Worm (Caenorhabditis elegans) whole organism, mixed stage, embryonic: Measurements from ENCODE around the gene algn-3.

ENCODE experiments used
- M03D4.4 ChIP-seq: sonication (generic microtip); optimal IDR thresholded peaks from 2 replicates; lab custom pipeline; 2017; ENCODE audit warnings: mild to moderate bottlenecking, missing genetic modification characterization, missing compliant biosample characterization
- ceh-43 ChIP-seq: fragments of 200-800 bp; sonication (Bioruptor generic); optimal IDR thresholded peaks from 2 replicates; lab custom pipeline; 2018; ENCODE audit warnings: mild to moderate bottlenecking, missing genetic modification characterization, moderate library complexity, missing compliant biosample characterization
- drap-1 ChIP-seq: fragments of 200-800 bp; sonication (Bioruptor generic); optimal IDR thresholded peaks from 3 replicates; lab custom pipeline; 2018; ENCODE audit warnings: mild to moderate bottlenecking, missing genetic modification characterization, missing compliant biosample characterization
- elt-1 ChIP-seq: sonication (generic microtip); optimal IDR thresholded peaks from 2 replicates; lab custom pipeline; 2017; ENCODE audit warnings: missing genetic modification characterization, mild to moderate bottlenecking, missing compliant biosample characterization, antibody characterized with exemption, moderate library complexity, borderline replicate concordance; ENCODE audit not compliant: insufficient read depth
- elt-3 ChIP-seq: fragments of 150-350 bp; optimal IDR thresholded peaks from 2 replicates; lab custom pipeline; 2014; ENCODE audit warnings: missing biosample characterization, missing genetic modification characterization
- lsy-2 ChIP-seq: fragments of 150-350 bp; optimal IDR thresholded peaks from 2 replicates; lab custom pipeline; 2014; ENCODE audit warnings: missing biosample characterization, missing genetic modification characterization
- mep-1 ChIP-seq: fragments of 150-350 bp; optimal IDR thresholded peaks from 2 replicates; lab custom pipeline; 2017; ENCODE audit warnings: missing biosample characterization, missing genetic modification reagents, missing genetic modification characterization, inconsistent platforms
- nhr-237 ChIP-seq: fragments of 150-350 bp; optimal IDR thresholded peaks from 2 replicates; lab custom pipeline; 2014; ENCODE audit warnings: missing biosample characterization, missing genetic modification characterization
- nhr-28 ChIP-seq: fragments of 150-350 bp; optimal IDR thresholded peaks from 2 replicates; lab custom pipeline; 2014; ENCODE audit warnings: missing biosample characterization, missing genetic modification characterization
- pha-4 ChIP-seq: fragments of 150-350 bp; optimal IDR thresholded peaks from 2 replicates; lab custom pipeline; 2018; ENCODE audit warnings: missing biosample characterization, missing genetic modification reagents, missing genetic modification characterization
- unc-39 ChIP-seq: fragments of 150-350 bp; optimal IDR thresholded peaks from 2 replicates; lab custom pipeline; 2014; ENCODE audit warnings: missing biosample characterization, missing genetic modification characterization
- ztf-11 ChIP-seq: fragments of 150-350 bp; optimal IDR thresholded peaks from 2 replicates; lab custom pipeline; 2014; ENCODE audit warnings: missing biosample characterization, missing genetic modification characterization

ce11 chrII:14096814-14097213 lies 35.8 kb downstream of the algn-3 start:
- TF ChIP-seq lsy-2: no peak
- TF ChIP-seq mep-1 (tag; lab: Kevin White, UChicago): no peak
- TF ChIP-seq ztf-11 (tag; lab: Kevin White, UChicago): no peak
- no peak for TF ChIP-seq nhr-28
- no peak for TF ChIP-seq nhr-237 (tag; lab: Kevin White, UChicago)
- no peak for TF ChIP-seq ceh-43
- no peak for TF ChIP-seq unc-39 (tag; lab: Kevin White, UChicago)
- no peak for TF ChIP-seq elt-1 (tag; lab: Kevin White, UChicago)
- no peak for TF ChIP-seq elt-3 (tag; lab: Kevin White, UChicago)
- TF ChIP-seq M03D4.4 (tag; lab: Kevin White, UChicago): no peak
- no peak for TF ChIP-seq drap-1 (GFP tag; lab: Kevin White, UChicago)
- no peak for TF ChIP-seq pha-4 (tag; lab: Kevin White, UChicago)
